Fruit fly (Drosophila melanogaster): ENCODE results near the gene CG11109.

CG11109 gene

DNA sequence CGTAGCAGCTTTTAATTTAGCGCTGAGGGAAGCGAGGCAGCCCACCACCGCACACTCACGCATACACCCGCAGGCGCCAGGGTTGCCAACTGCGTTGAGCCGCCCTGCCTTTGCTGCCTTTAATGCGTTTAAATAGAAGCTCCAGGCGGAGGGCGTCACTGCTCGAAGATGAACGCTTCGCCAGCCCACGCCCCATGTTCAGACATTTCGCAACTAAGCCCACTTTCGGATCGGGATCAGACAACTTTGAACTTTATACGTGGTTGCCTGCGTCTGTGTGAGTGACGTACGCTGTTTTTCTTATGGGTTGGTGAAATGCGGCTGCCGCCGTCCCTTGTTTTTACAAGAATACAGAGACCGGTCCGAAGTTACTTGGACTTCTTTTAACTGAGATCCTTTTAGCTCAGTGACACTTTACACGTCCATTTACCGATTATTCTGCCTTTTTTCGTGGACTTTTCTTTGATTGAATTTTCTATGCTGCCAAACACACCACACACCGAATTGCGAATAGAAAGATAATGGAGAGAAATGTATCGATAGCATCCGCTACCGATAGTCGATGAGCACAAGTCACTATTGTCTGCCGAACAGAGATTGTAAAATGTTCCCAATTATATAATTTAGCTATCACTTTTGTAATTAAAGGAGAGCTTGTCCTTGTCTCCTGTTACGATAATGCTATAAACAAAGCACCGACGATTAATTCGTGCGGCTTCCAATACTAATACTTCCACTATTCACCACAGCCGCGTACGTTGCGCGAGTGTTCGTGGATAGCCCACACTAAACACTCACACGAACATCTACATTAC, 763 bp upstream of the CG11109 start (continued):
- TF ChIP-seq sug (tag; optimal IDR thresholded peaks at IDR 0.05) = no peak
- TF ChIP-seq vfl (GFP tag; optimal IDR thresholded peaks at IDR 0.05) = no peak
- no peak for TF ChIP-seq PHDP (tag; optimal IDR thresholded peaks at IDR 0.05)
- no peak for TF ChIP-seq gsb-n (tag; optimal IDR thresholded peaks at IDR 0.05)
- no peak for TF ChIP-seq Hmx (GFP tag; optimal IDR thresholded peaks at IDR 0.05)
- peak; percentile 65 for TF ChIP-seq Bgb (GFP tag; IDR thresholded peaks at IDR 0.05; ENCODE audit: partially characterized antibody)
- no peak for TF ChIP-seq CG15073 (GFP tag; optimal IDR thresholded peaks at IDR 0.05)
- TF ChIP-seq HLHmδ (GFP tag; optimal IDR thresholded peaks at IDR 0.05) = no peak
- no peak for TF ChIP-seq E2f1 (GFP tag; IDR thresholded peaks at IDR 0.05)
- TF ChIP-seq CkIIα-i1 (GFP tag; IDR thresholded peaks at IDR 0.05) = no peak
- TF ChIP-seq CG13424 (tag; optimal IDR thresholded peaks at IDR 0.05) = peak; percentile 14
- TF ChIP-seq abd-A (tag; optimal IDR thresholded peaks at IDR 0.05) = no peak
- TF ChIP-seq CG6175 (GFP tag; IDR thresholded peaks at IDR 0.05) = no peak
- TF ChIP-seq ems (GFP tag; optimal IDR thresholded peaks at IDR 0.05) = no peak
- TF ChIP-seq CG11456 (GFP tag; IDR thresholded peaks at IDR 0.05) = 0 out of 3 replicates have a peak, but pooled peaks have one; percentile 21
- TF ChIP-seq BEAF-32 (GFP tag; optimal IDR thresholded peaks at IDR 0.05) = peak; percentile 69
- TF ChIP-seq Asciz (GFP tag; optimal IDR thresholded peaks at IDR 0.05) = no peak
- TF ChIP-seq mam (GFP tag; optimal IDR thresholded peaks at IDR 0.05) = peak; percentile 32
- no peak for TF ChIP-seq sisA (GFP tag; IDR thresholded peaks at IDR 0.05)
- TF ChIP-seq Stat92E (GFP tag; optimal IDR thresholded peaks at IDR 0.05) = no peak
- TF ChIP-seq pzg (GFP tag; optimal IDR thresholded peaks at IDR 0.05) = peak; percentile 1
- TF ChIP-seq gce (GFP tag; IDR thresholded peaks at IDR 0.05) = no peak
- peak; percentile 1 for TF ChIP-seq Nf-YC (tag; optimal IDR thresholded peaks at IDR 0.05)
- TF ChIP-seq cad (GFP tag; optimal IDR thresholded peaks at IDR 0.05) = no peak
- no peak for TF ChIP-seq CG3163 (GFP tag; optimal IDR thresholded peaks at IDR 0.05)
- no peak for TF ChIP-seq CG1647 (GFP tag; optimal IDR thresholded peaks at IDR 0.05)
- TF ChIP-seq vvl (GFP tag; IDR thresholded peaks at IDR 0.05) = 0 out of 2 replicates have a peak, but pooled peaks have one; percentile 12
- peak; percentile 67; the same call in 2 of the 3 replicates for TF ChIP-seq knrl (GFP tag; IDR thresholded peaks at IDR 0.05; ENCODE audit: partially characterized antibody)
- no peak for TF ChIP-seq ash1 (GFP tag; optimal IDR thresholded peaks at IDR 0.05)
- TF ChIP-seq Fer2 (tag; optimal IDR thresholded peaks at IDR 0.05) = no peak
- no peak for TF ChIP-seq run (tag; optimal IDR thresholded peaks at IDR 0.05)
- no peak for TF ChIP-seq CG12299 (tag; optimal IDR thresholded peaks at IDR 0.05)
- TF ChIP-seq Adf1 (GFP tag; IDR thresholded peaks at IDR 0.05) = peak; percentile 12
- TF ChIP-seq MTF-1 (GFP tag; optimal IDR thresholded peaks at IDR 0.05; ENCODE audit: borderline replicate concordance) = no peak
- peak; percentile 75 for TF ChIP-seq YL-1 (GFP tag; optimal IDR thresholded peaks at IDR 0.05)
- TF ChIP-seq row (GFP tag; IDR thresholded peaks at IDR 0.05) = peak; percentile 60
- TF ChIP-seq Oli (tag; optimal IDR thresholded peaks at IDR 0.05) = no peak
- TF ChIP-seq ken (GFP tag; IDR thresholded peaks at IDR 0.05) = no peak
- TF ChIP-seq tna (GFP tag; IDR thresholded peaks at IDR 0.05; ENCODE audit: partially characterized antibody) = peak; percentile 71
- no peak for TF ChIP-seq CG12942 (GFP tag; optimal IDR thresholded peaks at IDR 0.05)
- no peak for TF ChIP-seq CrebB (tag; optimal IDR thresholded peaks at IDR 0.05)
- no peak for TF ChIP-seq Sry-β (GFP tag; optimal IDR thresholded peaks at IDR 0.05)
- no peak for TF ChIP-seq tin (GFP tag; optimal IDR thresholded peaks at IDR 0.05)
- no peak for TF ChIP-seq Sry-δ (GFP tag; optimal IDR thresholded peaks at IDR 0.05)
- TF ChIP-seq Meics (GFP tag; optimal IDR thresholded peaks at IDR 0.05) = peak; percentile 39
- TF ChIP-seq fru (optimal IDR thresholded peaks at IDR 0.05) = no peak
- no peak for TF ChIP-seq B-H1 (GFP tag; IDR thresholded peaks at IDR 0.05)
- no peak for TF ChIP-seq CG3838 (GFP tag; optimal IDR thresholded peaks at IDR 0.05)
- no peak for TF ChIP-seq psq (GFP tag; optimal IDR thresholded peaks at IDR 0.05)
- TF ChIP-seq CG34422 (GFP tag; IDR thresholded peaks at IDR 0.05) = peak; percentile 65; the same call in 2 of the 3 replicates

Data from whole organism, embryonic.